Worm (Caenorhabditis elegans) whole organism, mixed stage, embryonic: Measurements from ENCODE around the gene F44B9.2.

Experiments used
- M03D4.4 ChIP-seq: sonication (generic microtip); optimal IDR thresholded peaks from 2 replicates; lab custom pipeline; 2017; ENCODE audit warnings: mild to moderate bottlenecking, missing genetic modification characterization, missing compliant biosample characterization
- bed-3 ChIP-seq: fragments of 200-800 bp; sonication (Bioruptor generic); optimal IDR thresholded peaks from 3 replicates; lab custom pipeline; 2018; ENCODE audit warnings: mild to moderate bottlenecking, missing genetic modification characterization, moderate library complexity, missing compliant biosample characterization
- blmp-1 ChIP-seq: fragments of 150-350 bp; optimal IDR thresholded peaks from 2 replicates; lab custom pipeline; 2014; ENCODE audit warnings: missing biosample characterization, missing genetic modification characterization
- ceh-39 ChIP-seq: fragments of 150-350 bp; optimal IDR thresholded peaks from 2 replicates; lab custom pipeline; 2014; ENCODE audit warnings: missing biosample characterization, missing genetic modification characterization
- ceh-43 ChIP-seq: fragments of 200-800 bp; sonication (Bioruptor generic); optimal IDR thresholded peaks from 2 replicates; lab custom pipeline; 2018; ENCODE audit warnings: mild to moderate bottlenecking, missing genetic modification characterization, moderate library complexity, missing compliant biosample characterization
- ceh-83 ChIP-seq: fragments of 200-800 bp; sonication (Bioruptor generic); optimal IDR thresholded peaks from 2 replicates; lab custom pipeline; 2018; ENCODE audit warnings: mild to moderate bottlenecking, missing genetic modification characterization, missing compliant biosample characterization
- ces-1 ChIP-seq: fragments of 150-350 bp; optimal IDR thresholded peaks from 2 replicates; lab custom pipeline; 2014; ENCODE audit warnings: missing biosample characterization, missing genetic modification reagents, missing genetic modification characterization
- cnd-1 ChIP-seq: fragments of 200-800 bp; sonication (Bioruptor generic); optimal IDR thresholded peaks from 2 replicates; lab custom pipeline; 2018; ENCODE audit warnings: mild to moderate bottlenecking, missing genetic modification characterization, missing compliant biosample characterization
- drap-1 ChIP-seq: fragments of 200-800 bp; sonication (Bioruptor generic); optimal IDR thresholded peaks from 3 replicates; lab custom pipeline; 2018; ENCODE audit warnings: mild to moderate bottlenecking, missing genetic modification characterization, missing compliant biosample characterization
- elt-1 ChIP-seq: sonication (generic microtip); optimal IDR thresholded peaks from 2 replicates; lab custom pipeline; 2017; ENCODE audit warnings: missing genetic modification characterization, mild to moderate bottlenecking, missing compliant biosample characterization, antibody characterized with exemption, moderate library complexity, borderline replicate concordance; ENCODE audit not compliant: insufficient read depth
- elt-3 ChIP-seq: fragments of 150-350 bp; optimal IDR thresholded peaks from 2 replicates; lab custom pipeline; 2014; ENCODE audit warnings: missing biosample characterization, missing genetic modification characterization
- flh-1 ChIP-seq: fragments of 200-800 bp; sonication (Bioruptor generic); optimal IDR thresholded peaks from 2 replicates; lab custom pipeline; 2018; ENCODE audit warnings: mild to moderate bottlenecking, missing genetic modification characterization, moderate library complexity, missing compliant biosample characterization
- ham-2 ChIP-seq: fragments of 200-800 bp; sonication (Bioruptor generic); optimal IDR thresholded peaks from 2 replicates; lab custom pipeline; 2018; ENCODE audit warnings: mild to moderate bottlenecking, missing genetic modification characterization, missing compliant biosample characterization
- hlh-1 ChIP-seq: fragments of 150-350 bp; optimal IDR thresholded peaks from 2 replicates; lab custom pipeline; 2014; ENCODE audit warnings: missing biosample characterization, missing genetic modification reagents, missing genetic modification characterization
- lin-13 ChIP-seq: fragments of 150-350 bp; optimal IDR thresholded peaks from 2 replicates; lab custom pipeline; 2014; ENCODE audit warnings: missing biosample characterization, missing genetic modification characterization
- lin-32 ChIP-seq: fragments of 200-800 bp; sonication (Bioruptor generic); optimal IDR thresholded peaks from 2 replicates; lab custom pipeline; 2018; ENCODE audit warnings: mild to moderate bottlenecking, missing genetic modification characterization, missing compliant biosample characterization
- lsy-2 ChIP-seq: fragments of 150-350 bp; optimal IDR thresholded peaks from 2 replicates; lab custom pipeline; 2014; ENCODE audit warnings: missing biosample characterization, missing genetic modification characterization
- mab-5 ChIP-seq: fragments of 150-350 bp; optimal IDR thresholded peaks from 2 replicates; lab custom pipeline; 2014; ENCODE audit warnings: missing biosample characterization, missing genetic modification characterization
- mep-1 ChIP-seq: fragments of 150-350 bp; optimal IDR thresholded peaks from 2 replicates; lab custom pipeline; 2017; ENCODE audit warnings: missing biosample characterization, missing genetic modification reagents, missing genetic modification characterization, inconsistent platforms
- mls-2 ChIP-seq: sonication (generic microtip); optimal IDR thresholded peaks from 2 replicates; lab custom pipeline; 2016; ENCODE audit warnings: mild to moderate bottlenecking, missing genetic modification characterization, moderate library complexity, missing compliant biosample characterization
- nhr-12 ChIP-seq: fragments of 150-350 bp; optimal IDR thresholded peaks from 2 replicates; lab custom pipeline; 2014; ENCODE audit warnings: missing biosample characterization, missing genetic modification characterization
- nhr-2 ChIP-seq: fragments of 150-350 bp; optimal IDR thresholded peaks from 2 replicates; lab custom pipeline; 2014; ENCODE audit warnings: missing biosample characterization, missing genetic modification characterization
- nhr-237 ChIP-seq: fragments of 150-350 bp; optimal IDR thresholded peaks from 2 replicates; lab custom pipeline; 2014; ENCODE audit warnings: missing biosample characterization, missing genetic modification characterization
- nhr-28 ChIP-seq: fragments of 150-350 bp; optimal IDR thresholded peaks from 2 replicates; lab custom pipeline; 2014; ENCODE audit warnings: missing biosample characterization, missing genetic modification characterization
- nhr-76 ChIP-seq: sonication (generic microtip); optimal IDR thresholded peaks from 2 replicates; lab custom pipeline; 2017; ENCODE audit warnings: missing biosample characterization, missing genetic modification characterization
- pha-4 ChIP-seq: fragments of 150-350 bp; optimal IDR thresholded peaks from 2 replicates; lab custom pipeline; 2018; ENCODE audit warnings: missing biosample characterization, missing genetic modification reagents, missing genetic modification characterization
- sem-2 ChIP-seq: fragments of 200-800 bp; sonication (Bioruptor generic); optimal IDR thresholded peaks from 2 replicates; lab custom pipeline; 2018; ENCODE audit warnings: mild to moderate bottlenecking, missing genetic modification characterization, missing compliant biosample characterization
- snpc-4 ChIP-seq: fragments of 150-350 bp; optimal IDR thresholded peaks from 2 replicates; lab custom pipeline; 2014; ENCODE audit warnings: missing biosample characterization, missing genetic modification characterization
- sptf-1 ChIP-seq: sonication (generic microtip); optimal IDR thresholded peaks from 2 replicates; lab custom pipeline; 2017; ENCODE audit warnings: mild to moderate bottlenecking, missing genetic modification characterization, moderate library complexity, missing compliant biosample characterization
- tbx-8 ChIP-seq: fragments of 200-800 bp; sonication (Bioruptor generic); optimal IDR thresholded peaks from 2 replicates; lab custom pipeline; 2018; ENCODE audit warnings: mild to moderate bottlenecking, missing genetic modification characterization, moderate library complexity, missing compliant biosample characterization
- unc-120 ChIP-seq: sonication (generic microtip); optimal IDR thresholded peaks from 2 replicates; lab custom pipeline; 2017; ENCODE audit warnings: missing genetic modification characterization, missing compliant biosample characterization; ENCODE audit not compliant: poor library complexity, severe bottlenecking
- unc-39 ChIP-seq: fragments of 150-350 bp; optimal IDR thresholded peaks from 2 replicates; lab custom pipeline; 2014; ENCODE audit warnings: missing biosample characterization, missing genetic modification characterization
- unc-62 ChIP-seq: fragments of 150-350 bp; optimal IDR thresholded peaks from 2 replicates; lab custom pipeline; 2014; ENCODE audit warnings: missing biosample characterization, missing genetic modification reagents, missing genetic modification characterization
- zip-8 ChIP-seq: fragments of 150-350 bp; optimal IDR thresholded peaks from 2 replicates; lab custom pipeline; 2014; ENCODE audit warnings: missing biosample characterization, missing genetic modification characterization
- ztf-11 ChIP-seq: fragments of 150-350 bp; optimal IDR thresholded peaks from 2 replicates; lab custom pipeline; 2014; ENCODE audit warnings: missing biosample characterization, missing genetic modification characterization

Gene F44B9.2

ce11 chrIII:8013582-8013981 lies 8.7 kb upstream of the F44B9.2 start:
- TF ChIP-seq mep-1 (tag; lab: Kevin White, UChicago) (no peak), lin-13 (tag; lab: Kevin White, UChicago) (no peak), ztf-11 (no peak), ceh-83 (no peak), snpc-4 (tag; lab: Kevin White, UChicago) (no peak), lsy-2 (tag; lab: Kevin White, UChicago) (no peak), zip-8 (tag; lab: Kevin White, UChicago) (no peak), cnd-1 (no peak), drap-1 (GFP tag; lab: Kevin White, UChicago) (no peak), M03D4.4 (tag; lab: Kevin White, UChicago) (no peak), flh-1 (GFP tag; lab: Kevin White, UChicago) (no peak), unc-62 (GFP tag; lab: Kevin White, UChicago) (no peak), nhr-2 (no peak), unc-39 (no peak), nhr-12 (tag; lab: Kevin White, UChicago) (no peak), blmp-1 (tag; lab: Kevin White, UChicago) (no peak), nhr-76 (tag; lab: Kevin White, UChicago) (no peak), ham-2 (GFP tag; lab: Kevin White, UChicago) (no peak), ces-1 (GFP tag; lab: Kevin White, UChicago) (no peak), unc-120 (tag; lab: Kevin White, UChicago) (no peak)

- TF ChIP-seq ceh-43 = no peak
- no peak for TF ChIP-seq unc-62 (GFP tag; lab: Kevin White, UChicago)
- no peak for TF ChIP-seq M03D4.4 (tag; lab: Kevin White, UChicago)
- no peak for TF ChIP-seq mls-2 (tag; lab: Kevin White, UChicago)
- no peak for TF ChIP-seq mab-5 (tag; lab: Kevin White, UChicago)
- TF ChIP-seq unc-120 (tag; lab: Kevin White, UChicago) = no peak
- TF ChIP-seq lin-32 (GFP tag; lab: Kevin White, UChicago) = no peak
- no peak for TF ChIP-seq ces-1 (GFP tag; lab: Kevin White, UChicago)
- TF ChIP-seq nhr-28 (tag; lab: Kevin White, UChicago) = no peak
- TF ChIP-seq snpc-4 (tag; lab: Kevin White, UChicago) = no peak
- no peak for TF ChIP-seq lsy-2 (tag; lab: Kevin White, UChicago)
- no peak for TF ChIP-seq ztf-11
- no peak for TF ChIP-seq bed-3
These were observed 5.8 kb upstream of the F44B9.2 start, which contains the start of gene F44B9.5 for ce11 chrIII:8016438-8016837. Gene F44B9.5, minus strand, starts transcription at chrIII:8016538.

- no peak for TF ChIP-seq mep-1 (tag; lab: Kevin White, UChicago)
- no peak for TF ChIP-seq nhr-28 (tag; lab: Kevin White, UChicago)
- TF ChIP-seq unc-39 = no peak
- TF ChIP-seq, all 35 proteins: peak for 0
These were observed 5.2 kb upstream of the F44B9.2 start for ce11 chrIII:8017053-8017452.

ce11 chrIII:8020823-8021332 lies 1.4 kb upstream of the F44B9.2 start, which contains the start of gene lin-36:
Gene lin-36, minus strand, starts transcription at chrIII:8020873.
- peak; percentile 14 for TF ChIP-seq hlh-1 (tag; lab: Kevin White, UChicago)
- no peak for TF ChIP-seq cnd-1
- no peak for TF ChIP-seq sem-2 (GFP tag; lab: Kevin White, UChicago)
- peak; percentile 90 for TF ChIP-seq unc-120 (tag; lab: Kevin White, UChicago)
- TF ChIP-seq nhr-2 = peak; percentile 36
- TF ChIP-seq ces-1 (GFP tag; lab: Kevin White, UChicago) = no peak
- TF ChIP-seq unc-62 (GFP tag; lab: Kevin White, UChicago) = peak; percentile 97
- no peak for TF ChIP-seq unc-39
- TF ChIP-seq lsy-2 (tag; lab: Kevin White, UChicago) = peak; percentile 79
- no peak for TF ChIP-seq blmp-1 (tag; lab: Kevin White, UChicago)
- peak; percentile 54 for TF ChIP-seq pha-4 (tag; lab: Kevin White, UChicago)
- TF ChIP-seq mep-1 (tag; lab: Kevin White, UChicago) = peak; percentile 87
- TF ChIP-seq nhr-28 (tag; lab: Kevin White, UChicago) = no peak
- no peak for TF ChIP-seq bed-3
- no peak for TF ChIP-seq tbx-8 (GFP tag; lab: Kevin White, UChicago)
- no peak for TF ChIP-seq snpc-4 (tag; lab: Kevin White, UChicago)
- TF ChIP-seq ztf-11 = no peak
- peak; percentile 44 for TF ChIP-seq sptf-1
- TF ChIP-seq drap-1 (GFP tag; lab: Kevin White, UChicago) = peak; percentile 43
- no peak for TF ChIP-seq nhr-76 (tag; lab: Kevin White, UChicago)
- peak; percentile 97 for TF ChIP-seq ceh-39 (tag; lab: Kevin White, UChicago)
- no peak for TF ChIP-seq flh-1 (GFP tag; lab: Kevin White, UChicago)
- TF ChIP-seq mls-2 (tag; lab: Kevin White, UChicago) = peak; percentile 59
- peak; percentile 53 for TF ChIP-seq ham-2 (GFP tag; lab: Kevin White, UChicago)
- TF ChIP-seq zip-8 (tag; lab: Kevin White, UChicago) = no peak
- peak; percentile 56 for TF ChIP-seq M03D4.4 (tag; lab: Kevin White, UChicago)
- TF ChIP-seq lin-13 (tag; lab: Kevin White, UChicago) = peak; percentile 86
- TF ChIP-seq ceh-43 = peak; percentile 24
- TF ChIP-seq mab-5 (tag; lab: Kevin White, UChicago) = no peak
- TF ChIP-seq lin-32 (GFP tag; lab: Kevin White, UChicago) = no peak
- peak; percentile 47 for TF ChIP-seq elt-1 (tag; lab: Kevin White, UChicago)
- TF ChIP-seq nhr-12 (tag; lab: Kevin White, UChicago) = no peak
- TF ChIP-seq ceh-83 = no peak
- TF ChIP-seq elt-3 (tag; lab: Kevin White, UChicago) = peak; percentile 32
- TF ChIP-seq nhr-237 (tag; lab: Kevin White, UChicago) = peak; percentile 70
